Worm (Caenorhabditis elegans) whole organism, midembryonic: ENCODE results near the gene C35D10.5.

ENCODE experiments used
- T22C8.4 ChIP-seq: fragments of 200-800 bp; sonication (Bioruptor generic); IDR thresholded peaks from 2 replicates; pipeline ENCODE4 v1.3.6; 2022; ENCODE audit warnings: missing genetic modification characterization, missing compliant biosample characterization
- cog-1 ChIP-seq: sonication (generic microtip); optimal IDR thresholded peaks from 2 replicates; lab custom pipeline; 2016; ENCODE audit warnings: missing genetic modification characterization, missing compliant biosample characterization
- flt-1 ChIP-seq: fragments of 200-800 bp; sonication (Bioruptor generic); IDR thresholded peaks from 2 replicates; pipeline ENCODE4 v1.3.6; 2022; ENCODE audit warnings: missing genetic modification characterization, missing compliant biosample characterization
- klf-2 ChIP-seq: fragments of 200-800 bp; sonication (Bioruptor generic); conservative IDR thresholded peaks from 2 replicates; pipeline ENCODE4 v1.3.6; 2022; ENCODE audit warnings: missing genetic modification reagents, missing genetic modification characterization, missing compliant biosample characterization
- med-1 ChIP-seq: sonication (generic microtip); optimal IDR thresholded peaks from 2 replicates; lab custom pipeline; 2017; ENCODE audit warnings: missing genetic modification characterization, mild to moderate bottlenecking, missing compliant biosample characterization, antibody characterized with exemption, missing genetic modification reagents; ENCODE audit not compliant: insufficient read depth
- ref-1 ChIP-seq: fragments of 200-800 bp; sonication (Bioruptor generic); conservative IDR thresholded peaks from 2 replicates; pipeline ENCODE4 v1.3.6; 2022; ENCODE audit warnings: missing genetic modification reagents, missing genetic modification characterization, missing compliant biosample characterization
- tab-1 ChIP-seq: fragments of 200-800 bp; sonication (Bioruptor generic); IDR thresholded peaks from 2 replicates; pipeline ENCODE4 v1.3.6; 2022; ENCODE audit warnings: missing genetic modification characterization, missing compliant biosample characterization
- ztf-23 ChIP-seq: fragments of 200-800 bp; sonication (Bioruptor generic); IDR thresholded peaks from 2 replicates; pipeline ENCODE4 v1.3.6; 2022; ENCODE audit warnings: missing genetic modification reagents, missing genetic modification characterization, missing compliant biosample characterization
- ztf-29 ChIP-seq: fragments of 200-800 bp; sonication (Bioruptor generic); IDR thresholded peaks from 2 replicates; pipeline ENCODE4 v1.3.6; 2022; ENCODE audit warnings: missing genetic modification reagents, missing genetic modification characterization, missing compliant biosample characterization

The C35D10.5 gene

ce11 chrIII:4844327-4844726 is 17.8 kb upstream of the C35D10.5 start, which contains the start of the genes clec-157 and fkh-5:
TSS of gene clec-157 (minus strand) at chrIII:4844427.
TSS of gene fkh-5 (plus strand) at chrIII:4844662.
- TF ChIP-seq ztf-23: no peak
- TF ChIP-seq T22C8.4: no peak
- TF ChIP-seq med-1 (GFP tag; lab: Kevin White, UChicago): no peak
- TF ChIP-seq cog-1 (tag; lab: Kevin White, UChicago): no peak
- no peak for TF ChIP-seq ref-1 (GFP tag; lab: Robert Waterston, UW)
- TF ChIP-seq tab-1 (GFP tag; lab: Robert Waterston, UW): no peak
- no peak for TF ChIP-seq flt-1 (GFP tag; lab: Robert Waterston, UW)
- TF ChIP-seq klf-2 (GFP tag; lab: Robert Waterston, UW): no peak
- TF ChIP-seq ztf-29 (GFP tag; lab: Robert Waterston, UW): no peak

- no peak for TF ChIP-seq flt-1 (GFP tag; lab: Robert Waterston, UW)
- TF ChIP-seq ztf-29 (GFP tag; lab: Robert Waterston, UW): no peak
- no peak for TF ChIP-seq T22C8.4
- no peak for TF ChIP-seq tab-1 (GFP tag; lab: Robert Waterston, UW)
- no peak for TF ChIP-seq ref-1 (GFP tag; lab: Robert Waterston, UW)
- no peak for TF ChIP-seq med-1 (GFP tag; lab: Kevin White, UChicago)
- TF ChIP-seq cog-1 (tag; lab: Kevin White, UChicago): no peak
- no peak for TF ChIP-seq ztf-23
- no peak for TF ChIP-seq klf-2 (GFP tag; lab: Robert Waterston, UW)
Observed at ce11 chrIII:4849739-4850138, 12.4 kb upstream of the C35D10.5 start, which contains the start of gene nonu-1. TSS of gene nonu-1 (minus strand) at chrIII:4849907.

- TF ChIP-seq tab-1 (GFP tag; lab: Robert Waterston, UW): no peak
- no peak for TF ChIP-seq flt-1 (GFP tag; lab: Robert Waterston, UW)
- TF ChIP-seq T22C8.4: no peak
- no peak for TF ChIP-seq ztf-29 (GFP tag; lab: Robert Waterston, UW)
Observed at ce11 chrIII:4850139-4850538, 12.0 kb upstream of the C35D10.5 start, which contains the start of gene F26A1.1. TSS of gene F26A1.1 (plus strand) at chrIII:4850507.

ce11 chrIII:4852025-4852424 is 10.1 kb upstream of the C35D10.5 start, which contains the start of gene ced-4:
TSS of gene ced-4 (plus strand) at chrIII:4852325.
- TF ChIP-seq klf-2 (GFP tag; lab: Robert Waterston, UW) (no peak), flt-1 (GFP tag; lab: Robert Waterston, UW) (no peak), ztf-23 (no peak), ztf-29 (GFP tag; lab: Robert Waterston, UW) (no peak), tab-1 (GFP tag; lab: Robert Waterston, UW) (no peak), med-1 (GFP tag; lab: Kevin White, UChicago) (no peak), ref-1 (GFP tag; lab: Robert Waterston, UW) (no peak), cog-1 (tag; lab: Kevin White, UChicago) (no peak), T22C8.4 (no peak)

- TF ChIP-seq med-1 (GFP tag; lab: Kevin White, UChicago) (no peak), ref-1 (GFP tag; lab: Robert Waterston, UW) (no peak), T22C8.4 (no peak), klf-2 (GFP tag; lab: Robert Waterston, UW) (no peak), tab-1 (GFP tag; lab: Robert Waterston, UW) (no peak), ztf-23 (no peak), cog-1 (tag; lab: Kevin White, UChicago) (no peak), flt-1 (GFP tag; lab: Robert Waterston, UW) (no peak), ztf-29 (GFP tag; lab: Robert Waterston, UW) (no peak)
Observed at ce11 chrIII:4854918-4855317, 7.2 kb upstream of the C35D10.5 start, which contains the start of gene C35D10.8. TSS of gene C35D10.8 (plus strand) at chrIII:4855218.

- no peak for TF ChIP-seq ztf-23
- TF ChIP-seq ref-1 (GFP tag; lab: Robert Waterston, UW): no peak
- TF ChIP-seq klf-2 (GFP tag; lab: Robert Waterston, UW): no peak
- TF ChIP-seq med-1 (GFP tag; lab: Kevin White, UChicago): no peak
- no peak for TF ChIP-seq ztf-29 (GFP tag; lab: Robert Waterston, UW)
Observed at ce11 chrIII:4856109-4856508, 6.0 kb upstream of the C35D10.5 start, which contains the start of gene C35D10.7. TSS of gene C35D10.7 (plus strand) at chrIII:4856193.

- TF ChIP-seq ref-1 (GFP tag; lab: Robert Waterston, UW) (no peak), T22C8.4 (no peak), ztf-23 (no peak), ztf-29 (GFP tag; lab: Robert Waterston, UW) (no peak), klf-2 (GFP tag; lab: Robert Waterston, UW) (no peak), tab-1 (GFP tag; lab: Robert Waterston, UW) (no peak), cog-1 (tag; lab: Kevin White, UChicago) (no peak), flt-1 (GFP tag; lab: Robert Waterston, UW) (no peak), med-1 (GFP tag; lab: Kevin White, UChicago) (no peak)
Observed at ce11 chrIII:4856992-4857391, 5.2 kb upstream of the C35D10.5 start.

ce11 chrIII:4859039-4859438 is 3.1 kb upstream of the C35D10.5 start, which contains the start of gene C35D10.6:
TSS of gene C35D10.6 (plus strand) at chrIII:4859339.
- TF ChIP-seq tab-1 (GFP tag; lab: Robert Waterston, UW) (no peak), T22C8.4 (no peak), ztf-23 (no peak), flt-1 (GFP tag; lab: Robert Waterston, UW) (no peak), ztf-29 (GFP tag; lab: Robert Waterston, UW) (no peak), ref-1 (GFP tag; lab: Robert Waterston, UW) (no peak), cog-1 (tag; lab: Kevin White, UChicago) (no peak), med-1 (GFP tag; lab: Kevin White, UChicago) (no peak), klf-2 (GFP tag; lab: Robert Waterston, UW) (no peak)

ce11 chrIII:4863127-4863526 is 976 bp downstream of the C35D10.5 start, which contains the start of gene coq-8:
TSS of gene coq-8 (plus strand) at chrIII:4863427.
- TF ChIP-seq tab-1 (GFP tag; lab: Robert Waterston, UW) (no peak), cog-1 (tag; lab: Kevin White, UChicago) (no peak), T22C8.4 (no peak), med-1 (GFP tag; lab: Kevin White, UChicago) (no peak), ref-1 (GFP tag; lab: Robert Waterston, UW) (no peak), klf-2 (GFP tag; lab: Robert Waterston, UW) (no peak)
